Worm (Caenorhabditis elegans) whole organism, L2 larva: ENCODE data around the gene ced-13.

Experiments
- lin-13 ChIP-seq: fragments of 150-350 bp; optimal IDR thresholded peaks from 2 replicates; lab custom pipeline; 2014; ENCODE audit warnings: missing biosample characterization, missing genetic modification reagents, missing genetic modification characterization
- nhr-11 ChIP-seq: fragments of 150-350 bp; optimal IDR thresholded peaks from 2 replicates; lab custom pipeline; 2014; ENCODE audit warnings: missing biosample characterization, missing genetic modification characterization
- nhr-25 ChIP-seq: fragments of 150-350 bp; sonication (generic microtip); optimal IDR thresholded peaks from 3 replicates; lab custom pipeline; 2014; ENCODE audit warnings: missing biosample characterization, missing genetic modification characterization

DNA sequence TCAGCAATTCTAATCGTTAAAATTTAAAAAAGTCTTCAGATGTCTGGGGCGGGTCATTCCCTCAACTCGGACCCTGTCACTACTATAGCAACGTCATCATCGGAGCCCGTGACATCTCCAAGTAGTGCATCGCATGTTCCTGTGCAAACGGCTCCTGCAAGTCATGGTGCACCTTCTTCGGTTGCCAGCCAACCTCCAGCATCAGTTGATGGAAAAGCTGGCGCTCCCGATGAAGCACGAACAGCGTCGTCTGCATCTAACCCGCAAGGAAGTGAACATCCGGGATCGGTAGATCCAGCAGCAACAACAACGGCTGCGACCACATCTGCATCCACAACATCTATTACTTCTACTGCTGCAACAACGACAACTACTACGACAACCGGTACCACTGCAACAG lies 4.9 kb downstream of the ced-13 start, which contains the start of gene R09F10.3:
- no peak for TF ChIP-seq lin-13 (GFP tag; lab: Kevin White, UChicago)
- TF ChIP-seq nhr-11 (tag; lab: Kevin White, UChicago), result no peak
- no peak for TF ChIP-seq nhr-25
